Fruit fly (Drosophila melanogaster) whole organism, pupa: ENCODE results near the gene CG14435.

Experiments
- CG32121 ChIP-seq: fragments of 200-800 bp; sonication (Bioruptor generic); IDR thresholded peaks from 2 replicates; pipeline ENCODE4 v1.3.6; 2022; ENCODE audit warnings: missing biosample characterization, missing genetic modification characterization
- CG8301 ChIP-seq: fragments of 200-800 bp; sonication (Bioruptor generic); optimal IDR thresholded peaks from 2 replicates; lab custom pipeline; 2018; ENCODE audit warnings: missing biosample characterization, mild to moderate bottlenecking, missing genetic modification characterization
- rn ChIP-seq: fragments of 200-800 bp; sonication (Bioruptor generic); IDR thresholded peaks from 2 replicates; pipeline ENCODE4 v1.3.6; 2022; ENCODE audit warnings: missing biosample characterization, missing genetic modification characterization

dm6 chrX:6824203-6824602 lies 19.5 kb downstream of the CG14435 start, which contains the start of gene nonC:
- no peak for TF ChIP-seq rn (GFP tag; lab: Robert Waterston, UW)
- no peak for TF ChIP-seq CG8301
- no peak for TF ChIP-seq CG32121
